Worm (Caenorhabditis elegans) whole organism, late embryonic: ENCODE measurements around the gene nspc-16.
A peak's percentile ranks its signal among the peaks of the same experiment; 100 is the strongest.

Experiments
- C38D4.7 ChIP-seq: fragments of 200-800 bp; sonication (Bioruptor generic); optimal IDR thresholded peaks from 2 replicates; lab custom pipeline; 2018; ENCODE audit warnings: mild to moderate bottlenecking, missing genetic modification characterization, moderate library complexity, missing compliant biosample characterization
- K02D7.2 ChIP-seq: sonication (generic microtip); optimal IDR thresholded peaks from 2 replicates; lab custom pipeline; 2017; ENCODE audit warnings: mild to moderate bottlenecking, missing genetic modification characterization, missing compliant biosample characterization
- K09A11.1 ChIP-seq: sonication (generic microtip); optimal IDR thresholded peaks from 2 replicates; lab custom pipeline; 2017; ENCODE audit warnings: antibody characterized with exemption, mild to moderate bottlenecking, missing genetic modification characterization, missing compliant biosample characterization; ENCODE audit not compliant: insufficient read depth
- Y22D7AL.16 ChIP-seq: sonication (generic microtip); optimal IDR thresholded peaks from 2 replicates; lab custom pipeline; 2016; ENCODE audit warnings: missing genetic modification characterization, missing compliant biosample characterization
- ahr-1 ChIP-seq: sonication (generic microtip); optimal IDR thresholded peaks from 2 replicates; lab custom pipeline; 2016; ENCODE audit warnings: missing genetic modification characterization, missing compliant biosample characterization
- ama-1 ChIP-seq: fragments of 150-350 bp; optimal IDR thresholded peaks from 2 replicates; lab custom pipeline; 2014
- ceh-14 ChIP-seq: sonication (generic microtip); optimal IDR thresholded peaks from 2 replicates; lab custom pipeline; 2016; ENCODE audit warnings: missing genotype, missing genetic modification characterization, missing compliant biosample characterization
- ceh-18 ChIP-seq: sonication (generic microtip); optimal IDR thresholded peaks from 2 replicates; lab custom pipeline; 2016; ENCODE audit warnings: missing genetic modification characterization, missing compliant biosample characterization
- ceh-2 ChIP-seq: sonication (generic microtip); optimal IDR thresholded peaks from 2 replicates; lab custom pipeline; 2016; ENCODE audit warnings: missing genotype, missing genetic modification characterization, missing compliant biosample characterization
- ceh-24 ChIP-seq: sonication (generic microtip); optimal IDR thresholded peaks from 2 replicates; lab custom pipeline; 2016; ENCODE audit warnings: mild to moderate bottlenecking, missing genetic modification characterization, missing compliant biosample characterization
- ceh-31 ChIP-seq: sonication (generic microtip); optimal IDR thresholded peaks from 2 replicates; lab custom pipeline; 2016; ENCODE audit warnings: missing genetic modification characterization, missing compliant biosample characterization
- ceh-34 ChIP-seq: sonication (generic microtip); optimal IDR thresholded peaks from 2 replicates; lab custom pipeline; 2016; ENCODE audit warnings: mild to moderate bottlenecking, missing genetic modification characterization, missing compliant biosample characterization
- ceh-45 ChIP-seq: fragments of 200-800 bp; sonication (Bioruptor generic); IDR thresholded peaks from 2 replicates; pipeline ENCODE4 v1.3.6; 2022; ENCODE audit warnings: missing genetic modification reagents, missing genetic modification characterization, missing compliant biosample characterization
- che-1 ChIP-seq: sonication (generic microtip); optimal IDR thresholded peaks from 2 replicates; lab custom pipeline; 2016; ENCODE audit warnings: mild to moderate bottlenecking, missing genetic modification characterization, missing compliant biosample characterization
- dmd-4 ChIP-seq: sonication (generic microtip); optimal IDR thresholded peaks from 2 replicates; lab custom pipeline; 2016; ENCODE audit warnings: borderline replicate concordance, missing genetic modification characterization, missing compliant biosample characterization
- dve-1 ChIP-seq: sonication (generic microtip); optimal IDR thresholded peaks from 2 replicates; lab custom pipeline; 2017; ENCODE audit warnings: antibody characterized with exemption, mild to moderate bottlenecking, missing genetic modification characterization, missing compliant biosample characterization
- elt-2 ChIP-seq: sonication (generic microtip); optimal IDR thresholded peaks from 2 replicates; lab custom pipeline; 2016; ENCODE audit warnings: missing genetic modification reagents, missing genetic modification characterization, missing compliant biosample characterization
- elt-4 ChIP-seq: sonication (generic microtip); optimal IDR thresholded peaks from 2 replicates; lab custom pipeline; 2016; ENCODE audit warnings: missing genetic modification characterization, missing compliant biosample characterization
- ets-4 ChIP-seq: sonication (generic microtip); optimal IDR thresholded peaks from 2 replicates; lab custom pipeline; 2016; ENCODE audit warnings: missing genetic modification characterization, missing compliant biosample characterization
- eyg-1 ChIP-seq: sonication (generic microtip); optimal IDR thresholded peaks from 2 replicates; lab custom pipeline; 2016; ENCODE audit warnings: missing genotype, missing genetic modification characterization, missing compliant biosample characterization
- fax-1 ChIP-seq: sonication (generic microtip); optimal IDR thresholded peaks from 2 replicates; lab custom pipeline; 2016; ENCODE audit warnings: missing genotype, missing genetic modification characterization, missing compliant biosample characterization
- fkh-10 ChIP-seq: fragments of 150-350 bp; optimal IDR thresholded peaks from 2 replicates; lab custom pipeline; 2014; ENCODE audit warnings: missing biosample characterization, missing genetic modification reagents, missing genetic modification characterization
- hlh-15 ChIP-seq: sonication (generic microtip); optimal IDR thresholded peaks from 2 replicates; lab custom pipeline; 2016; ENCODE audit warnings: missing genetic modification characterization, missing compliant biosample characterization
- hlh-6 ChIP-seq: sonication (generic microtip); optimal IDR thresholded peaks from 2 replicates; lab custom pipeline; 2016; ENCODE audit warnings: missing genotype, missing genetic modification characterization, missing compliant biosample characterization
- hlh-8 ChIP-seq: sonication (generic microtip); optimal IDR thresholded peaks from 2 replicates; lab custom pipeline; 2016; ENCODE audit warnings: missing genotype, missing genetic modification characterization, missing compliant biosample characterization
- lin-11 ChIP-seq: fragments of 200-800 bp; sonication (Bioruptor generic); optimal IDR thresholded peaks from 2 replicates; lab custom pipeline; 2018; ENCODE audit warnings: mild to moderate bottlenecking, missing genetic modification characterization, missing compliant biosample characterization
- madf-2 ChIP-seq: sonication (generic microtip); optimal IDR thresholded peaks from 2 replicates; lab custom pipeline; 2017; ENCODE audit warnings: missing genetic modification characterization, missing compliant biosample characterization
- nhr-11 ChIP-seq: fragments of 150-350 bp; optimal IDR thresholded peaks from 2 replicates; lab custom pipeline; 2014; ENCODE audit warnings: missing biosample characterization, missing genetic modification characterization
- nhr-232 ChIP-seq: sonication (generic microtip); optimal IDR thresholded peaks from 2 replicates; lab custom pipeline; 2016; ENCODE audit warnings: missing genetic modification characterization, missing compliant biosample characterization
- npax-4 ChIP-seq: sonication (generic microtip); optimal IDR thresholded peaks from 2 replicates; lab custom pipeline; 2016; ENCODE audit warnings: missing genetic modification characterization, missing compliant biosample characterization
- pag-3 ChIP-seq: sonication (generic microtip); optimal IDR thresholded peaks from 2 replicates; lab custom pipeline; 2016; ENCODE audit warnings: missing compliant biosample characterization, missing genetic modification characterization, borderline replicate concordance
- pax-1 ChIP-seq: fragments of 150-350 bp; optimal IDR thresholded peaks from 2 replicates; lab custom pipeline; 2014; ENCODE audit warnings: missing biosample characterization, missing genetic modification characterization
- pqm-1 ChIP-seq: sonication (generic microtip); optimal IDR thresholded peaks from 2 replicates; lab custom pipeline; 2016; ENCODE audit warnings: missing genetic modification characterization, missing compliant biosample characterization
- ref-2 ChIP-seq: sonication (generic microtip); optimal IDR thresholded peaks from 2 replicates; lab custom pipeline; 2016; ENCODE audit warnings: missing genetic modification characterization, missing compliant biosample characterization
- rnt-1 ChIP-seq: sonication (generic microtip); optimal IDR thresholded peaks from 2 replicates; lab custom pipeline; 2016; ENCODE audit warnings: missing genetic modification characterization, missing compliant biosample characterization
- sdc-2 ChIP-seq: sonication (generic microtip); optimal IDR thresholded peaks from 2 replicates; lab custom pipeline; 2016; ENCODE audit warnings: missing genotype, missing genetic modification characterization, missing compliant biosample characterization
- sox-2 ChIP-seq: fragments of 200-800 bp; sonication (Bioruptor generic); IDR thresholded peaks from 2 replicates; pipeline ENCODE4 v1.3.6; 2022; ENCODE audit warnings: missing genetic modification reagents, missing genetic modification characterization, missing compliant biosample characterization
- sox-4 ChIP-seq: sonication (generic microtip); optimal IDR thresholded peaks from 2 replicates; lab custom pipeline; 2017; ENCODE audit warnings: mild to moderate bottlenecking, missing genetic modification characterization, inconsistent platforms, missing compliant biosample characterization
- syd-9 ChIP-seq: sonication (generic microtip); optimal IDR thresholded peaks from 2 replicates; lab custom pipeline; 2016; ENCODE audit warnings: mild to moderate bottlenecking, missing genetic modification characterization, moderate library complexity, missing compliant biosample characterization
- tbx-2 ChIP-seq: sonication (generic microtip); optimal IDR thresholded peaks from 2 replicates; lab custom pipeline; 2016; ENCODE audit warnings: missing genetic modification characterization, missing compliant biosample characterization
- tbx-7 ChIP-seq: sonication (generic microtip); optimal IDR thresholded peaks from 2 replicates; lab custom pipeline; 2016; ENCODE audit warnings: missing genotype, missing genetic modification characterization, missing compliant biosample characterization
- ttx-3 ChIP-seq: sonication (generic microtip); optimal IDR thresholded peaks from 2 replicates; lab custom pipeline; 2016; ENCODE audit warnings: missing genetic modification reagents, missing genetic modification characterization, missing compliant biosample characterization
- unc-3 ChIP-seq, 2 experiments: fragments of 200-800 bp in 1 of 2; sonication (Bioruptor generic) in 1 of 2; sonication (generic microtip) in 1 of 2; conservative IDR thresholded peaks in 1 of 2; optimal IDR thresholded peaks in 1 of 2; 2 replicates each; pipeline versions ENCODE4 v1.3.6 to Lab custom; 2016 to 2022; ENCODE audit warnings: missing compliant biosample characterization in 2 of 2, missing genetic modification characterization in 2 of 2, missing genetic modification reagents in 1 of 2
- unc-42 ChIP-seq: sonication (generic microtip); optimal IDR thresholded peaks from 2 replicates; lab custom pipeline; 2016; ENCODE audit warnings: missing genotype, missing genetic modification characterization, missing compliant biosample characterization
- unc-55 ChIP-seq: sonication (generic microtip); optimal IDR thresholded peaks from 2 replicates; lab custom pipeline; 2017; ENCODE audit warnings: missing biosample characterization, missing genetic modification reagents, missing genetic modification characterization
- zip-5 ChIP-seq: sonication (generic microtip); optimal IDR thresholded peaks from 2 replicates; lab custom pipeline; 2016; ENCODE audit warnings: missing genetic modification characterization, missing compliant biosample characterization
- ztf-16 ChIP-seq: sonication (generic microtip); optimal IDR thresholded peaks from 2 replicates; lab custom pipeline; 2017; ENCODE audit warnings: missing genetic modification characterization, missing compliant biosample characterization

The nspc-16 gene

ce11 chrX:14525325-14526305 is 2.2 kb downstream of the nspc-16 start (continued):
- TF ChIP-seq ceh-34 (tag; lab: Kevin White, UChicago) (peak; percentile 92), ceh-45 (no peak), eyg-1 (tag; lab: Kevin White, UChicago) (peak; percentile 62), sdc-2 (peak; percentile 100), che-1 (tag; lab: Kevin White, UChicago) (no peak), ceh-24 (tag; lab: Kevin White, UChicago) (no peak), hlh-6 (tag; lab: Kevin White, UChicago) (no peak), elt-2 (peak; percentile 82), ref-2 (tag; lab: Kevin White, UChicago) (peak; percentile 95), tbx-2 (tag; lab: Kevin White, UChicago) (peak; percentile 96), npax-4 (no peak), syd-9 (tag; lab: Kevin White, UChicago) (peak; percentile 79), sox-4 (peak; percentile 47), lin-11 (tag; lab: Kevin White, UChicago) (peak; percentile 25), ahr-1 (tag; lab: Kevin White, UChicago) (peak; percentile 62), ztf-16 (peak; percentile 79), pax-1 (tag; lab: Kevin White, UChicago) (peak; percentile 91), dve-1 (tag; lab: Kevin White, UChicago) (peak; percentile 96), zip-5 (tag; lab: Kevin White, UChicago) (peak; percentile 31), nhr-11 (tag; lab: Kevin White, UChicago) (peak; percentile 98), sox-2 (GFP tag; lab: Robert Waterston, UW) (peak; percentile 79), C38D4.7 (GFP tag; lab: Kevin White, UChicago) (no peak), unc-55 (peak; percentile 94), fkh-10 (GFP tag; lab: Kevin White, UChicago) (peak; percentile 73), ceh-2 (tag; lab: Kevin White, UChicago) (peak; percentile 72), tbx-7 (peak; percentile 56), ama-1 (lab: Kevin White, UChicago) (no peak), K02D7.2 (tag; lab: Kevin White, UChicago) (no peak), ceh-14 (tag; lab: Kevin White, UChicago) (peak; percentile 87), hlh-8 (peak; percentile 45), nhr-232 (tag; lab: Kevin White, UChicago) (no peak), ceh-31 (tag; lab: Kevin White, UChicago) (peak; percentile 96), fax-1 (tag; lab: Kevin White, UChicago) (no peak), madf-2 (tag; lab: Kevin White, UChicago) (peak; percentile 67), hlh-15 (tag; lab: Kevin White, UChicago) (peak; percentile 13), unc-3 (GFP tag; conservative IDR thresholded peaks at IDR 0.05; lab: Robert Waterston, UW) (0 out of 2 replicates have a peak, but pooled peaks have one; percentile 53), unc-3 (tag; optimal IDR thresholded peaks at IDR 0.05; lab: Kevin White, UChicago) (peak; percentile 64), pag-3 (no peak), ets-4 (peak; percentile 75), rnt-1 (tag; lab: Kevin White, UChicago) (peak; percentile 90), ttx-3 (tag; lab: Kevin White, UChicago) (peak; percentile 75), K09A11.1 (peak; percentile 89), Y22D7AL.16 (tag; lab: Kevin White, UChicago) (no peak), ceh-18 (tag; lab: Kevin White, UChicago) (peak; percentile 98), dmd-4 (tag; lab: Kevin White, UChicago) (no peak), pqm-1 (peak; percentile 84), unc-42 (tag; lab: Kevin White, UChicago) (peak; percentile 98), elt-4 (tag; lab: Kevin White, UChicago) (no peak)
